Worm (Caenorhabditis elegans) whole organism, midembryonic: ENCODE results near the gene nhr-168.

Experiments
- T22C8.4 ChIP-seq: fragments of 200-800 bp; sonication (Bioruptor generic); IDR thresholded peaks from 2 replicates; pipeline ENCODE4 v1.3.6; 2022; ENCODE audit warnings: missing genetic modification characterization, missing compliant biosample characterization
- cog-1 ChIP-seq: sonication (generic microtip); optimal IDR thresholded peaks from 2 replicates; lab custom pipeline; 2016; ENCODE audit warnings: missing genetic modification characterization, missing compliant biosample characterization
- flt-1 ChIP-seq: fragments of 200-800 bp; sonication (Bioruptor generic); IDR thresholded peaks from 2 replicates; pipeline ENCODE4 v1.3.6; 2022; ENCODE audit warnings: missing genetic modification characterization, missing compliant biosample characterization
- klf-2 ChIP-seq: fragments of 200-800 bp; sonication (Bioruptor generic); conservative IDR thresholded peaks from 2 replicates; pipeline ENCODE4 v1.3.6; 2022; ENCODE audit warnings: missing genetic modification reagents, missing genetic modification characterization, missing compliant biosample characterization
- med-1 ChIP-seq: sonication (generic microtip); optimal IDR thresholded peaks from 2 replicates; lab custom pipeline; 2017; ENCODE audit warnings: missing genetic modification characterization, mild to moderate bottlenecking, missing compliant biosample characterization, antibody characterized with exemption, missing genetic modification reagents; ENCODE audit not compliant: insufficient read depth
- ref-1 ChIP-seq: fragments of 200-800 bp; sonication (Bioruptor generic); conservative IDR thresholded peaks from 2 replicates; pipeline ENCODE4 v1.3.6; 2022; ENCODE audit warnings: missing genetic modification reagents, missing genetic modification characterization, missing compliant biosample characterization
- tab-1 ChIP-seq: fragments of 200-800 bp; sonication (Bioruptor generic); IDR thresholded peaks from 2 replicates; pipeline ENCODE4 v1.3.6; 2022; ENCODE audit warnings: missing genetic modification characterization, missing compliant biosample characterization
- ztf-23 ChIP-seq: fragments of 200-800 bp; sonication (Bioruptor generic); IDR thresholded peaks from 2 replicates; pipeline ENCODE4 v1.3.6; 2022; ENCODE audit warnings: missing genetic modification reagents, missing genetic modification characterization, missing compliant biosample characterization
- ztf-29 ChIP-seq: fragments of 200-800 bp; sonication (Bioruptor generic); IDR thresholded peaks from 2 replicates; pipeline ENCODE4 v1.3.6; 2022; ENCODE audit warnings: missing genetic modification reagents, missing genetic modification characterization, missing compliant biosample characterization

The nhr-168 gene

DNA sequence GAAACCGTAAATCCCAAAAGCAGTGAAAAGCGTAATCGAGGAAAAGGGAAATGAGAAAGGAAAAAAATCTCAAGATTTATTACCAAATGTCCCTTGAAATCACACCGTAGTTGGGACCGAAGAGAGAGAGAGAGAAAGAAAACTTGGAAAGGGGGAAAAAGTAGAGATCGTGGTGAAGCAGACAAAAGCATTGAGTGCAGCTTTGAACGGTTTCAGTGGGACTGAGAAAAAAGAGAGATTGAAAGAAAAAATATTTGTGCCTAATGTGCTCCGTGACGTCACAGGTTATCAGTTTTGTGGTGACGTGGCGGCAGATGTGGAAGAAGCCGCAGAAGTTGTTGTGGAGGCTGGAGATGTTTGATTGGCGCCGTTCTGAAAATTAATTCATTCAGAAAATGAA, 36.6 kb upstream of the nhr-168 start:
- TF ChIP-seq ztf-23 (GFP tag; lab: Robert Waterston, UW) (no peak), ztf-29 (GFP tag; lab: Robert Waterston, UW) (no peak), cog-1 (tag; lab: Kevin White, UChicago) (no peak), T22C8.4 (no peak), flt-1 (GFP tag; lab: Robert Waterston, UW) (no peak), ref-1 (GFP tag; lab: Robert Waterston, UW) (no peak), tab-1 (no peak), klf-2 (GFP tag; lab: Robert Waterston, UW) (no peak), med-1 (GFP tag; lab: Kevin White, UChicago) (no peak)

DNA sequence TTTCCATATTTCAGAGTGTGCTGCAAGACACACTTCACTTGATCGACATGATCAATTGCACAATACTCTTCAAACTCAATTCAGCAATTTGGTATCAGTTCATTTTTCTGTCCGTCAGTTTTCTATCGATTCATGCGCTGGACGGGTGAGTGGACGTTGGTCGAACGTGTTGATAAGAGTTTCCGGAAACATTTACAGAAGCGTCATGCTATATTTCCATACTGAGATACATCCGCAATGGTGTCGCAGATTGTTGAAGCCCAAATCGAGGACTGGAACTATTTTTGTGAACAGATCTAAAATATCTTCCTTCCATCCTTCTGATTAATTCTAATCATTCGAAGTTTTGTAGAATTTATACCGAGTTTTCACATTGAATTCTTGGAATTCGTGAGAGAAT, 36.0 kb upstream of the nhr-168 start:
- TF ChIP-seq ztf-23 (GFP tag; lab: Robert Waterston, UW) = no peak
- TF ChIP-seq T22C8.4 = no peak
- TF ChIP-seq ref-1 (GFP tag; lab: Robert Waterston, UW) = no peak
- no peak for TF ChIP-seq med-1 (GFP tag; lab: Kevin White, UChicago)
- TF ChIP-seq cog-1 (tag; lab: Kevin White, UChicago) = no peak
- no peak for TF ChIP-seq flt-1 (GFP tag; lab: Robert Waterston, UW)
- TF ChIP-seq klf-2 (GFP tag; lab: Robert Waterston, UW) = no peak
- no peak for TF ChIP-seq tab-1
- TF ChIP-seq ztf-29 (GFP tag; lab: Robert Waterston, UW) = no peak

DNA sequence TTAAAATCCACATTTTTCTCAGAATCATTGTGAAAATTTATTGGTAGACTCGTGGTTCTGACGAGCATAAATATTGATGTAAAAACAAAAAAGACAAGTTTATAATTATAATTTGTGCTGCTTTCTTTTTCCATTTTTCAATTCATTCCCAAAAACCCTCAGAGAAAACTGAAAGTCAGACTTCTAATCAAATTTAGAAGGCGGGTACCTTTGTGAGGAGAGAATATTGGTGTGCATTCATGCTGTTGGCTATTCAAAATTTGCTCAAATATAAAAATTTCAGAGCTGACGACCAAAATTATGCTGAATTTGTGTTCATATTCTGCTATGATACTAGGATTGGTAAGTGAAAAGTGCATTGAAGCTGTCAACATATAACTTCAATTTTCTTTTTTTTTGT, 33.4 kb upstream of the nhr-168 start, which contains the start of gene srx-125:
Gene srx-125, plus strand, starts transcription at position 301 of the 400 bp plus-strand sequence.
- TF ChIP-seq med-1 (GFP tag; lab: Kevin White, UChicago) (no peak), ztf-23 (GFP tag; lab: Robert Waterston, UW) (no peak), klf-2 (GFP tag; lab: Robert Waterston, UW) (no peak), T22C8.4 (no peak), ref-1 (GFP tag; lab: Robert Waterston, UW) (no peak), ztf-29 (GFP tag; lab: Robert Waterston, UW) (no peak), tab-1 (no peak), cog-1 (tag; lab: Kevin White, UChicago) (no peak), flt-1 (GFP tag; lab: Robert Waterston, UW) (no peak)

DNA sequence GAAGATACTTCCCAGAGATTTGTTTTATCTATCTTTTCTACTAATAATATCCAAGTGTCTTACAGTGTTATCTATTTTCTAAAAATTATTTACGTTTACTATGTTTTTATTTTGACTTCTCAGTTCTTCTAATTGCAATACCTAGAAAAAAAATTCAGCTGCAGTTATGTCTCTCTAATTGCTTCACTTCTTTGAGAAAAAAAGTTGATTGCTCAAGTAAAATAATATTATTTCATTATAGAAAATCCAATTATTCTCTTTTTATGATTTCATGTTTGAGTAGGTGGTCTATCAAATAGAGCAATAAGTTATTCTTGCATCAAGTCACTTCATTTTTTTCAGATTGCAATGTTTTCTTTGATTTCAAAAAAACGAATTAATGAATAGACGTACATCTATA, 32.8 kb upstream of the nhr-168 start:
- TF ChIP-seq klf-2 (GFP tag; lab: Robert Waterston, UW) (no peak), ztf-29 (GFP tag; lab: Robert Waterston, UW) (no peak), ref-1 (GFP tag; lab: Robert Waterston, UW) (no peak), tab-1 (no peak), flt-1 (GFP tag; lab: Robert Waterston, UW) (no peak), T22C8.4 (no peak), ztf-23 (GFP tag; lab: Robert Waterston, UW) (no peak), med-1 (GFP tag; lab: Kevin White, UChicago) (no peak), cog-1 (tag; lab: Kevin White, UChicago) (no peak)

DNA sequence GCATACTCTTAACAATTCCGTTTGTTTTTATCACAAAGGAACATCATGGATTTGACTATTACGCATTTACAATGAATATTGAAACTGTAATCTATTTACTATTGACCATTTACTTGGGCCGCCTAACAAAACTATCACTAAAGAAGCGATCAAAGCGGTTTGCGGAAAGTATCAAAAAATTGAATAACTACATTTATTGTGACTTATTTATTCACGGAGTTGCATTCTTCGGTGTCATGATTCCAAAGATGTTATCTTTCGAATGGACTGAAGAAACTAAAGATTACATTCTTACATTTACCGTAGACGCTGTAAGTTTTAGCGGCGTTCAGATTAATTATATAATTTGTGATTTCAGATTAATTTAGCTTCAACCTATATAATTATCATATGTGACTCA, 30.6 kb upstream of the nhr-168 start:
- TF ChIP-seq T22C8.4 (no peak), ztf-29 (GFP tag; lab: Robert Waterston, UW) (no peak), ref-1 (GFP tag; lab: Robert Waterston, UW) (no peak), klf-2 (GFP tag; lab: Robert Waterston, UW) (no peak), flt-1 (GFP tag; lab: Robert Waterston, UW) (no peak), med-1 (GFP tag; lab: Kevin White, UChicago) (no peak), ztf-23 (GFP tag; lab: Robert Waterston, UW) (no peak), cog-1 (tag; lab: Kevin White, UChicago) (no peak), tab-1 (no peak)

DNA sequence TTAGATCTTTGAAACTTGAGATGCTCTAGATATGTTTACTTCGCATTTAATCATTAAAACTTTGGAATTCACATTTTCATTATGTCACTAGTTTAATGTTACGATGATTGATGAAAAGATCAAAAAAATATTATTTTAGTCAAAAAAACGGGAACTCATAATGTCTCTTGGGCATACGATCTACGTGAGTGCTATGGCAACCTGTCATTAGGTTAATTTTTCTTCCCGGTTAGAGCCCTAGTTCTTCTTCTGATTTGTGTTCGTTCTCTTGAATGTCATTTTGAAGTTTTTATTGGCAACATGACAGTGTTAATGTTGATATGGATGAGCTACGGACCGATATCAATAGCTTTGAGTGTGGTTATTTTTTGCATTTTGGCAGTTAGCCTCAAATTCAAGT, 29.7 kb upstream of the nhr-168 start, which contains the start of gene srg-46:
Gene srg-46, plus strand, starts transcription at position 301 of the 400 bp plus-strand sequence.
- no peak for TF ChIP-seq ztf-23 (GFP tag; lab: Robert Waterston, UW)

DNA sequence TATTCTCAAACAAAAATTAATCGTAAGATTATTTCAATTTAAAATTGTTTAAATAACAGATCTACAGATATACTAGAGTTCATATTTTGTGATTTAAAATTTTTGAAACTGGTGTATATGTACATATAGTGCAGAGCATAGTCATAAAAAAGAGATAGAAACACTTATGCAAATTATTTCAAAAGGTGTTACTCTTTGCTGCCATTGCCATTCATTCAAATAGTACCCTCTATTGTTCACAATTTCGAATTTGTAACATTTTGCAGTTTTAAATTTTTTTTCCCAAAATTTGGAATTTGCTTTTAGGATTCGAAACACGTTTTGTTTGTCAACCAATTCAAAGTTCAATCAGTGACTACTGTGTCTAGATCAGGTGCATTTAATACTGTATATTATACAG, 26.6 kb upstream of the nhr-168 start, which contains the start of gene F32H5.4:
Gene F32H5.4, plus strand, starts transcription at position 301 of the 400 bp plus-strand sequence.
- TF ChIP-seq flt-1 (GFP tag; lab: Robert Waterston, UW) (no peak), T22C8.4 (no peak), med-1 (GFP tag; lab: Kevin White, UChicago) (no peak), cog-1 (tag; lab: Kevin White, UChicago) (no peak), ztf-23 (GFP tag; lab: Robert Waterston, UW) (no peak), klf-2 (GFP tag; lab: Robert Waterston, UW) (no peak), ztf-29 (GFP tag; lab: Robert Waterston, UW) (no peak), tab-1 (no peak), ref-1 (GFP tag; lab: Robert Waterston, UW) (no peak)

DNA sequence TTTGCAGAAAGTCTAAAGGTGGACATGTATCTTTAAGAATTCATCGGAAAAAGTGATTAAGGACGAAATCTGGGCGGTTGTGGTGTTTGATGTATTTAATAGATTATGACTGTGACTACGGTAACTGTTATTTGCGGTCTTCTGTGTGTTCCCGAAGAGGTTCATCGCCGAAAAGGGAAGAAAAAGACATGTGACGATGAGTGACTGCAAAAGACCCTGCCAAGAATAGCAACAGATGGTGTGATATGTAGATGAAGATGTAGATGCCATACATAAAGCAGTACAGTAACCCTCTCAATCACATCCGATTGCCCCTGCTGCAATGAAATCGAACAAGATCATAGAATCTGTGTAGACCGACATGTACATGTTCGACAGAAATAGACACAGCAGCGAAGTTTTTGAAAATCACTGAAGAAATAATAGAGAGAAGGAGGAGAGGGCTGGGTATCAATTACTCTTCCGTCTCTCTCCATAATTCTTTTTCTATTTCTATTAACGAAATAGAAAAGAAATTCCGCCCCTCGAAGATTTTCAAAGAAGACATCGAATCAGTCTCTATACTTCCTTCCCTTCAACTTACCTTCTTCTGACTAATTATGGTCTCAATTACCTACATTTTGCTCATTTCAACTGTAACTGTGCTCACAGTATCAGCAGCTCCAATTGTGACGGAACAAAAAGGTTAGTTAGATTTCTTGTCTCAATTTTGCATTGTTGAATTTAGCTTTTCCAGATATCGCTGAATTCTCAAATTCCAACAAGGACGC, 25.3 kb upstream of the nhr-168 start, which contains the start of gene F32H5.3:
Gene F32H5.3, plus strand, starts transcription at position 513 of the 770 bp plus-strand sequence.
- TF ChIP-seq tab-1 = no peak
- no peak for TF ChIP-seq flt-1 (GFP tag; lab: Robert Waterston, UW)
- TF ChIP-seq ztf-29 (GFP tag; lab: Robert Waterston, UW) = no peak
- no peak for TF ChIP-seq ztf-23 (GFP tag; lab: Robert Waterston, UW)
- no peak for TF ChIP-seq ref-1 (GFP tag; lab: Robert Waterston, UW)
- no peak for TF ChIP-seq klf-2 (GFP tag; lab: Robert Waterston, UW)
- no peak for TF ChIP-seq cog-1 (tag; lab: Kevin White, UChicago)
- TF ChIP-seq med-1 (GFP tag; lab: Kevin White, UChicago) = no peak

DNA sequence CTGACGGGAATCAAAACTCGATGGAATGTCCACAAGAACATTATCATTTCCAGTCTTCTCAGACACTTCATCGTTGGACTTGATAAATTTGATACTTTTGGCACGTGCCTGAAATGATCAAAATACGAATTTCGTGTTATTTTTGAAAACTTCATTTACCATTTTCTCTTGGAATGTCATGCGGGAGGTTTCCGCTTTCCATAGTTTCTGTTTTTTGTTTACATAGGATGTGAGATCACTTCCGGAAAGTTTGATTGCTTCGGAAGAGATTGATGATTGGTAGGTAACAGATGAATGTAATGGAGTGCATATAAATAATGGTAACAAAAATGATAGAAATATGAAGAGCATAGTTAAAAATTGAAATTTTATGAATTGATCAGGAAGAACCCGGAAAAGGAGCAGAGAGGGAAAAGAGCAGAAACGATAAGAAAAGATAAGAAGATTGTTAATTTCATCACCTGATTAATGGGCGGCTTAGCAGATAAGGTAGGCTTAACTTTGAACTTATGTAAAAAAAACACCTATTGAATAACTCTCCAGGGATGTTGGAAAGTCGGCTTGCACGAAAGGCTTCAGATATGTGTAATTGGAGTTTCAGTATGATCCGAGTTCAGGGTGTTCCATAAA, 24.1 kb upstream of the nhr-168 start, which contains the start of gene F32H5.1:
Gene F32H5.1, minus strand, starts transcription at position 386 of the 630 bp plus-strand sequence.
- TF ChIP-seq cog-1 (tag; lab: Kevin White, UChicago) = no peak
- no peak for TF ChIP-seq tab-1
- no peak for TF ChIP-seq ztf-29 (GFP tag; lab: Robert Waterston, UW)
- TF ChIP-seq flt-1 (GFP tag; lab: Robert Waterston, UW) = no peak
- no peak for TF ChIP-seq ztf-23 (GFP tag; lab: Robert Waterston, UW)
- no peak for TF ChIP-seq klf-2 (GFP tag; lab: Robert Waterston, UW)
- TF ChIP-seq ref-1 (GFP tag; lab: Robert Waterston, UW) = no peak
- TF ChIP-seq med-1 (GFP tag; lab: Kevin White, UChicago) = no peak
- TF ChIP-seq T22C8.4 = no peak
